Fruit fly (Drosophila melanogaster) whole organism: Measurements from ENCODE around the gene Neurochondrin.

Experiments used
- CG8478 ChIP-seq: fragments of >200 bp; optimal IDR thresholded peaks from 2 replicates; lab custom pipeline; 2018; ENCODE audit warnings: inconsistent platforms
- Dll ChIP-seq: fragments of >200 bp; optimal IDR thresholded peaks from 2 replicates; lab custom pipeline; 2017
- EcR ChIP-seq, 2 experiments: fragments of >200 bp; optimal IDR thresholded peaks; 2 replicates each; lab custom pipeline; 2017; ENCODE audit warnings: missing biosample characterization in 2 of 2, missing genetic modification characterization in 2 of 2, missing genetic modification reagents in 2 of 2

dm6 chr3R:6421712-6422141, 46.5 kb upstream of the Neurochondrin start:
- TF ChIP-seq EcR (GFP tag; optimal IDR thresholded peaks at IDR 0.05; lab: Kevin White, UChicago) (peak; percentile 70 to 92), CG8478 (lab: Kevin White, UChicago) (no peak), Dll (lab: Kevin White, UChicago) (no peak)
